Worm (Caenorhabditis elegans): ENCODE results near the gene pid-5.

pid-5 gene

DNA sequence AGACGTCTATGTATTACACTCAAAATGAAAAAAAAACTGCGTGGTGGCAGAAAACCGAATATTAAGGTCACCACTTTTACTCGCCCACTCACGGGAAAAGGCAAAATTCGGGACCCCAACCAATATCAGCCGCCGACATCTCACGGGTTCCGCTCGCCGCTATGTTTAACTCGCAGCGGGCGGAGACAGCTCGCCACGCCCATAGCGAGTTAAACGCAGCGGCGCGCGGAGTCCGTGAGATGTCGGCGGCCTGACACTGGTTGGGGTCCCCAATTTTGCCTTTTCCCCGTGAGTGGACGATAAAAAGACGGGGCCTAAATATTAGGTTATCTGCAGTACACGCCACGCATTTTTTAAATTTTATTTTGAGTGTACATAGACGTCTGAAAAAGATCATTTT lies 6.9 kb downstream of the pid-5 start:
- TF ChIP-seq rnt-1 (tag; optimal IDR thresholded peaks at IDR 0.05) (no peak), C38D4.7 (GFP tag; optimal IDR thresholded peaks at IDR 0.05) (no peak), fkh-10 (GFP tag; optimal IDR thresholded peaks at IDR 0.05) (no peak), K09A11.1 (tag; optimal IDR thresholded peaks at IDR 0.05; ENCODE audit: insufficient read depth) (no peak), Y22D7AL.16 (tag; optimal IDR thresholded peaks at IDR 0.05) (no peak), pha-2 (tag; optimal IDR thresholded peaks at IDR 0.05) (no peak), T23F11.4 (GFP tag; optimal IDR thresholded peaks at IDR 0.05) (no peak), dmd-4 (tag; optimal IDR thresholded peaks at IDR 0.05; ENCODE audit: borderline replicate concordance) (no peak), pax-1 (tag; optimal IDR thresholded peaks at IDR 0.05) (no peak), lin-11 (tag; optimal IDR thresholded peaks at IDR 0.05) (no peak), tbx-7 (tag; optimal IDR thresholded peaks at IDR 0.05) (no peak), sdc-2 (tag; optimal IDR thresholded peaks at IDR 0.05) (no peak), npax-4 (tag; optimal IDR thresholded peaks at IDR 0.05) (no peak), ceh-9 (tag; optimal IDR thresholded peaks at IDR 0.05) (no peak)

DNA sequence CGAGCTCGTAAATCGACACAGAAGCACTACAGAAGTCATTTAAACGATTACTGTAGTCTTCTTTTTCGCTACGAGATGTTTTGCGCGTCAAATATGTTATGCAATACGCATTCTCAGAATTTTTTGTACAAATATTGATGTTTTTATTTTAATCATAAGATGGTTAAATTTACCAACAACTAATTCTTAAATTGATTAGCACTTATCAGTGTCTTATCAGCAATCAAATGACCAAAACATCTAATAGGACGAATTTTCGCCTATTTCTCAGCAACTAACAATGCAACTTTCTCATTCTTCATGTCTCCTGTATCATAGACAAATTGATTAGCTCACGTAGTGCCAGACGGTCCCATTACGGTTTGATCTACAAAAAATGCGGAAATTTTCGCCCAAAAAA lies 10.2 kb downstream of the pid-5 start:
- TF ChIP-seq unc-42 (tag; optimal IDR thresholded peaks at IDR 0.05) (no peak), elt-2 (tag; optimal IDR thresholded peaks at IDR 0.05) (peak; percentile 60)

DNA sequence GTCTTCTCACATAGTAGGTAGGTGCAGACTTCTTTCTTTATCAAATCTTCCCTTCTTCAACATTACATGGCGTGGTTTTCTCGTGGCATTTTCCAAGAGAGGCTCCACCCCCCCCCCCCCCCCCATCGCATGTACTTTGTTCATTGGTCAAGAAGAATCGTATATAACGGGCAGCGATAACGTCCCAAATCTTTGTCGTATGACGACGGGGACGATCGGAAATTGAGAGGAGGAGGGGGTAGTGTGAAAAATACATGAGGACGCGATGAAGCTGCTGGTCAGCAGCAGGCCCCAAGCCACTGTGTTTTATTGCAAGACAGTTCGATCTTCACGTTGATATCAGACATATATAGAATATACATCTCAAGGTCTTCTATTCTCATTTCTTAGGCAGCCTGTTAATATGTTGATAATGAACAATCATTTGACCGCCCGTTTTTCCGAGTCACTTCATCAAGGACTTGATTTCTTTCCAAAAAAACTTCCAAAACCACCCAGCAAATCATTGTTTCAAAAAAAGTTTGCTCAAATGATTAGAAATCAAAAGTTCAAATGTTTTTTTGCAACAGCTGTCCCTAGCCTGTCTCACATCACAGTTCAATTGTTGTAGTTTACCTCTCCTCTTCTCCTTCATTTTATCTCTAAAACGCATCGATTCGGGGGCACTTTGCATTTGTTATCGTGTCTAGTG lies 10.9 kb downstream of the pid-5 start:
- TF ChIP-seq rnt-1 (tag; optimal IDR thresholded peaks at IDR 0.05) (no peak), elt-2 (tag; optimal IDR thresholded peaks at IDR 0.05) (peak; percentile 6)

DNA sequence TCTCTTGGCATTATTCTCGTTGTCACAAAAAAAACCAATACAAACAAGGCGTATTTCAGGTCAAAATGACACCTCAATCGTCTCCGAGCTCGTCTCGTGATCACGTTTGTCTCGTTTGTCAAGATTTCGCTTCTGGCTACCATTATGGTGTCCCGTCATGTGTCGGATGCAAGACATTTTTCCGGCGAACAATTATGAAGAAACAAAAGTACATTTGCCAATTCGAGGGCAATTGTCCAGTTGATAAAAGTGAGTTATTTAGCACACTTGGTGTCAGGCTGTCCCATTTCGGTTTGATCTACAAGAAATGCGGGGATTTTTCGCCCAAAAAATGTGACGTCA lies 11.4 kb downstream of the pid-5 start, which contains the start of gene nhr-114:
Gene nhr-114 (plus strand): TSS at position 59 of the 342 bp plus-strand sequence.
- TF ChIP-seq ceh-31 (tag; optimal IDR thresholded peaks at IDR 0.05) (no peak), hlh-30 (tag; optimal IDR thresholded peaks at IDR 0.05; ENCODE audit: insufficient read depth) (peak; percentile 22)

DNA sequence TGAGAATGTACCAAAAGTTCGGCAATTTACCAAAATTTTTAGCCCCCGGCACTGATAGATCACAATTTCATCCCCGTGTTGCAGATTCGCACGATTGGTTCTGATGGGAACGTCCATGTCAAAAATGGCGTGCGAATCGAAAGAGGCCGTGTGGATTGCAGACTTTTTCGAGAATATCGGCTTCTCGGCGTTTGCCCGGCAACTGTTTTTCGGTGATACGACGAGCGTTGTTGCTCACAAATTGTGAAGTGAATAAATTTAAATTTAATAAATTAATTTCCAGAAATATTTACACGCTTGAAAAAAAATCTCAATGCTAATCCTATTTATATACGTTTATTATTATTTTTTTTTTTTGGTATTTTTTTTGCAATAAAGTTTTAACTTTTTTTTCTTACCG lies 13.9 kb downstream of the pid-5 start:
- TF ChIP-seq fax-1 (tag; optimal IDR thresholded peaks at IDR 0.05) = no peak
- TF ChIP-seq fkh-6 (tag; optimal IDR thresholded peaks at IDR 0.05) = no peak
- no peak for TF ChIP-seq lin-11 (tag; optimal IDR thresholded peaks at IDR 0.05)
- no peak for TF ChIP-seq zip-5 (tag; optimal IDR thresholded peaks at IDR 0.05)
- TF ChIP-seq ahr-1 (tag; optimal IDR thresholded peaks at IDR 0.05) = no peak
- no peak for TF ChIP-seq dmd-4 (tag; optimal IDR thresholded peaks at IDR 0.05; ENCODE audit: borderline replicate concordance)
- TF ChIP-seq C08G9.2 (tag; optimal IDR thresholded peaks at IDR 0.05) = no peak
- TF ChIP-seq gmeb-2 (tag; optimal IDR thresholded peaks at IDR 0.05) = no peak
- TF ChIP-seq ceh-9 (tag; optimal IDR thresholded peaks at IDR 0.05) = no peak
- TF ChIP-seq ceh-18 (tag; optimal IDR thresholded peaks at IDR 0.05) = no peak
- TF ChIP-seq madf-2 (tag; optimal IDR thresholded peaks at IDR 0.05) = no peak
- no peak for TF ChIP-seq hlh-6 (tag; optimal IDR thresholded peaks at IDR 0.05)
- no peak for TF ChIP-seq pros-1 (tag; optimal IDR thresholded peaks at IDR 0.05)
- no peak for TF ChIP-seq ttx-3 (tag; optimal IDR thresholded peaks at IDR 0.05)
- no peak for TF ChIP-seq unc-55 (GFP tag; optimal IDR thresholded peaks at IDR 0.05)
- no peak for TF ChIP-seq ceh-6 (GFP tag; optimal IDR thresholded peaks at IDR 0.05)
- TF ChIP-seq tbx-7 (tag; optimal IDR thresholded peaks at IDR 0.05) = no peak
- TF ChIP-seq unc-42 (tag; optimal IDR thresholded peaks at IDR 0.05) = no peak

DNA sequence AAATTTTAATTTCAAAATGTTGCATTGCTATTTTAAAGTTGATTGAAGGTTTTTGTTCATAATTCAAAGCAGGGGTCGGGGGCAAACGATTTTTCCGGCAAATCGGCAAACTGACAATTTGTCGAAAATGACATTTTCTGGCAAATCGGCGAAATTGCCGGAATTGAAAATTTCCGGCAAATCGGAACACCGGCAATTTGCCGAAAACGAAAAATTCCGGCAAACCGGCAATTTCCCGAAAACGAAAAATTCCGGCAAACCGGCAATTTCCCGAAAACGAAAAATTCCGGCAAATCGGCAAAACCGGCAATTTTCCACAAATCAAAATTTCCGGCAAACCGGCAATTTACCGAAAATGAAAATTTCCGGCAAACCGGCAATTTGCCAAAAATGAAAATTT lies 14.6 kb downstream of the pid-5 start:
- TF ChIP-seq eyg-1 (tag; optimal IDR thresholded peaks at IDR 0.05) = no peak
- TF ChIP-seq F13H6.1 (tag; optimal IDR thresholded peaks at IDR 0.05) = no peak
- TF ChIP-seq elt-2 (tag; optimal IDR thresholded peaks at IDR 0.05) = no peak
- TF ChIP-seq unc-42 (tag; optimal IDR thresholded peaks at IDR 0.05) = no peak
- TF ChIP-seq ceh-45 (GFP tag; IDR thresholded peaks at IDR 0.05) = no peak
- no peak for TF ChIP-seq ceh-19 (GFP tag; optimal IDR thresholded peaks at IDR 0.05)
- no peak for TF ChIP-seq unc-86 (tag; optimal IDR thresholded peaks at IDR 0.05)
- no peak for TF ChIP-seq dmd-4 (tag; optimal IDR thresholded peaks at IDR 0.05; ENCODE audit: borderline replicate concordance)
- no peak for TF ChIP-seq che-1 (tag; optimal IDR thresholded peaks at IDR 0.05)

Measured in whole organism, late embryonic.